Worm (Caenorhabditis elegans): Measurements from ENCODE around the gene epic-2.

The epic-2 gene

DNA sequence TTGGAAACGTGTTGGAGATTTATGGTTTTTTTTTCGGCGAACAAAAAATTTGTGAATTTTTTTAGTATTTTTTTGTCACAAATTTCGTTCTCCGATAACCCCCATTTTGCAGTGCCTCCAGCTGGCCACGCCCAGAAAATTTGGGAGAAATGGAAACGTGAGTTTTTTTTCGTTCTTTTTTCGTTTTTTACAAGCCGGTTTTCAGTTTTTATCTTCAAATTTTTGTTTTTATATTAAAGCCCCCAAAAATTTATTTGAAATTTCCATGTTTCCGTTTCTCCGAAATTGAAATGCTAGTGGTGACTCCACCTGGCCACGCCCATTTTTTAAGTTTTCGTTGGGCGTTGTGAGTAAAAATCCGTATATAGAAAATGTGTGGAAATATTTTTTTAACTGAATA is 33.4 kb upstream of the epic-2 start:
- TF ChIP-seq unc-130 (GFP tag; optimal IDR thresholded peaks at IDR 0.05) (peak; percentile 59), dmd-9 (GFP tag; IDR thresholded peaks at IDR 0.05) (0 out of 2 replicates have a peak, but pooled peaks have one; percentile 15), fkh-10 (GFP tag; optimal IDR thresholded peaks at IDR 0.05) (no peak), Y48G9A.11 (GFP tag; IDR thresholded peaks at IDR 0.05) (0 out of 2 replicates have a peak, but pooled peaks have one; percentile 21), zfp-3 (GFP tag; conservative IDR thresholded peaks at IDR 0.05) (no peak), hif-1 (tag; optimal IDR thresholded peaks at IDR 0.05) (peak in 1 of 2 experiments; percentile 35)

ce11 chrIV:1691651-1692050 is 28.9 kb upstream of the epic-2 start:
- TF ChIP-seq fkh-10 (GFP tag; optimal IDR thresholded peaks at IDR 0.05): peak; percentile 36
- no peak for TF ChIP-seq lin-38 (GFP tag; IDR thresholded peaks at IDR 0.05)

DNA sequence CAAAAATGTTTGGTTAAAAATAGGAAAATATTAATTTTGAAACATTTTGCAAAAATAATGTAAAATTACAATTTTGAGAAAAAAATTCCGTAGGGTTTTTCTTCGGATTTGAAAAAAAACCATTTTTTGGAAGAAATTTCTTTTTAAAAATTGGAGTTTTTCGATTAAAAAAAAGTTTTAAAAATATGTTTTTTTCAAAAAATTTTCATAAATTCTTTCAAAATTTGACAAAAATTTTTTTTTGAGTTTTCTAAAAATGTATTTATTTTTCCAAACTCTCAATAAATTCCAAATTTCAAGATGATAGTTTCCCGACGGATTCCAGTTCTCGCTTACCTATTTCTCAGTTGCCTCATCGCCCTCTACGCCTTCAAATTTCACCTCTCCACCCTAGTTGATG is 21.0 kb upstream of the epic-2 start, which contains the start of gene bus-2:
TSS of gene bus-2 (plus strand) at position 301 of the 400 bp plus-strand sequence.
- TF ChIP-seq aha-1 (tag) (no peak), nhr-11 (tag; optimal IDR thresholded peaks at IDR 0.05) (no peak), tag-97 (GFP tag; IDR thresholded peaks at IDR 0.05) (no peak), mep-1 (tag; optimal IDR thresholded peaks at IDR 0.05) (no peak), F26F4.8 (GFP tag; conservative IDR thresholded peaks at IDR 0.05) (no peak), aly-2 (tag; optimal IDR thresholded peaks at IDR 0.05) (no peak), nhr-48 (tag; optimal IDR thresholded peaks at IDR 0.05) (no peak), hif-1 (tag; optimal IDR thresholded peaks at IDR 0.05) (no peak), mxl-2 (GFP tag; conservative IDR thresholded peaks at IDR 0.05) (no peak), saeg-2 (GFP tag; IDR thresholded peaks at IDR 0.05) (no peak), zfp-3 (GFP tag; conservative IDR thresholded peaks at IDR 0.05) (no peak), ama-1 (optimal IDR thresholded peaks at IDR 0.05) (no peak), hmg-1.1 (GFP tag; IDR thresholded peaks at IDR 0.05) (no peak)

ce11 chrIV:1706996-1707395 is 13.6 kb upstream of the epic-2 start, which contains the start of gene K08D12.4:
TSS of gene K08D12.4 (plus strand) at chrIV:1707296.
- TF ChIP-seq daf-12 (tag; optimal IDR thresholded peaks at IDR 0.05) (no peak), zfp-3 (GFP tag; conservative IDR thresholded peaks at IDR 0.05) (no peak), spr-3 (GFP tag; optimal IDR thresholded peaks at IDR 0.05) (no peak), mes-2 (tag; optimal IDR thresholded peaks at IDR 0.05; ENCODE audit: poor library complexity, severe bottlenecking) (no peak), nhr-42 (GFP tag; IDR thresholded peaks at IDR 0.05) (no peak), Y105C5A.15 (GFP tag; IDR thresholded peaks at IDR 0.05) (no peak), vab-7 (GFP tag; IDR thresholded peaks at IDR 0.05) (no peak), aly-2 (tag; optimal IDR thresholded peaks at IDR 0.05) (no peak), arid-1 (GFP tag; conservative IDR thresholded peaks at IDR 0.05) (no peak), dpl-1 (GFP tag; optimal IDR thresholded peaks at IDR 0.05) (no peak), mdt-29 (GFP tag; IDR thresholded peaks at IDR 0.05) (no peak), duxl-1 (tag; optimal IDR thresholded peaks at IDR 0.05; ENCODE audit: poor library complexity) (no peak), mdl-1 (tag; optimal IDR thresholded peaks at IDR 0.05) (no peak), rbr-2 (tag; optimal IDR thresholded peaks at IDR 0.05) (no peak), lim-7 (GFP tag; IDR thresholded peaks at IDR 0.05) (no peak), zip-2 (tag; optimal IDR thresholded peaks at IDR 0.05) (no peak), lin-15B (tag; optimal IDR thresholded peaks at IDR 0.05) (no peak), F37D6.2 (tag; optimal IDR thresholded peaks at IDR 0.05) (no peak)

DNA sequence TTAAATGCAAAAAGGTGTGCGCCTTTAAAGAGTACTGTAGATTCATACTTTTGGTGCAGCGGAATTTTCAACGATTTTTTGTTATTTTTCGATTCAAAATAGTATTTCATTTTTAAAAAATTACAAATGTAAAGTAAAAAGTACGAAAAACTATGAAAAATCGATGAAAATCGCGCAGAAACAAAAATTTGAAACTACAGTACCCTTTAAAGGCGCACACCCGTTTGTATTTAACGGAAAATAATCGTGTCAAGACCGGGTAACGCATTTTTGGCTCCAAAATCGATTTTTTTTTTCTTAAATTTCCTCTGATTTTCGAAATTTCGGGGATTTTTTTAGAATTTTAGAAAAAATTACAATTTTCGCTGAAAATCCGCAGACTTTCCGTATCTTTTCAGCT is 12.6 kb upstream of the epic-2 start:
- TF ChIP-seq daf-12 (tag; optimal IDR thresholded peaks at IDR 0.05): no peak
- TF ChIP-seq F26F4.8 (GFP tag; conservative IDR thresholded peaks at IDR 0.05): no peak
- TF ChIP-seq aha-1 (tag): peak; percentile 49

Data from whole organism, L4 larva.